Fruit fly (Drosophila melanogaster): Measurements from ENCODE around the gene CG14667.

Gene CG14667

DNA sequence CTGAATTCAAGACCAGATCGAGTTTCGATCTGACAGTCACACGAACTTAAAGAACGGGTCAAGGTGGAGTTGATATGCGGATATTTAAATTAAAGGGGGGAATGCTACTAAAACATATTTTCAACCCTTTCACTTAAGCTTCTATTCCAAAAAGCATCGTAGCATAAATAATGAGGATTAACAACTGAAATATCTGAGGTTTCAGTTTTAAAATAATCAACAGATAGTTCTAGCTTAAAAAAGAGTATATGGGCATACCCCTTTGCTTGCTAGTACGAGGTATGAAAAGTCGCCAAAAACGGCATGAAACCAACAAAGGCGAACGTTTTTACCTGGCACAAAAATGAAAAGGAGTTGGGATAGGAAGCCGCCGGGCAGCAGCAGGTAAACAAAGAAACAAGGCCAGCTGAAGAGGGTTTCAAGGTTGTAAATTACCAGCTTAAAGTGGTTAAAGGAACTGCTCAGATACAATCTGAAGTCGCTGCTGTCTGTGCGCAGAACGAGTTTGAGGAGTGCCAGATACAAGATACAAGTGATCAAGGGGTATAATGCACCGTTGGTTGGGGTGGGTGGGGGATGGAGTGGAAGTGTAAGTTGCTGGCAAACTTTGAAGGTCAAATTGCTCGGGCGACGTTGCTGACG, 42.9 kb upstream of the CG14667 start (continued):
- TF ChIP-seq HLH106 (tag; optimal IDR thresholded peaks at IDR 0.05) (peak; percentile 40), ey (GFP tag; optimal IDR thresholded peaks at IDR 0.05) (peak; percentile 75), dl (GFP tag; optimal IDR thresholded peaks at IDR 0.05; ENCODE audit: insufficient read depth in 1 of 2, partially characterized antibody in 2 of 2) (no peak), foxo (GFP tag; optimal IDR thresholded peaks at IDR 0.05) (peak in 1 of 2 experiments; percentile 73)

DNA sequence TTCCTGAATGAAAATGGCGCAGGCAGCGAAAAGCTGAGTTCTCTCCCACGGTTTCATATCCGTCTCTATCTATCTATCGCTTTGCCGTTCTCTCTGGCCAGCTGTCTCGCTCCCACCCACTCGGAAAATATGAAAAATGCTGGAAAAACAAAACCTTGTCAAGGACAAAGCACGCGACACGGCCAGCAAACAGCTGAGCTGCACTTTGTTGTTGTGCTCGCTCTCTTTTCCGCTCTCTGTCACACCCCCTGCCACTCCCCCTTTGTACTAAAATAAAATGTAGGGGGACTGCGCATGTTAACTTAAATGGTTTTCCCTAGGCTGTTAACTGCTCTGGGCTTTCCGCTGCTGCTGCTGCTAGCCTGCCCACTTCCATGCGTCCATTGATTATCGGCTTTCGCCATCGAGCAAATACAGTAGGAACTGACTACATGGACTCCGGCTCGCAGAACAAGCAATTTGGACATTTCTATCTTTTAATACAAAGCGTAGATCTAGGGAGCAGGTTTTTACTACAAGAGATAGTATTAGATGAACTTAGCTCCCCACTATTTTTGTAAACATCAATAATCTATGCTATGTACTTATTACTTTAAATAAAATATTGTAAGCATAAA, 28.0 kb upstream of the CG14667 start:
- TF ChIP-seq Hnf4 (GFP tag; optimal IDR thresholded peaks at IDR 0.05) (no peak), Dfd (GFP tag; optimal IDR thresholded peaks at IDR 0.05) (no peak), OdsH (GFP tag; optimal IDR thresholded peaks at IDR 0.05) (no peak), pan (optimal IDR thresholded peaks at IDR 0.05) (no peak), psq (GFP tag; optimal IDR thresholded peaks at IDR 0.05) (no peak), fru (GFP tag; optimal IDR thresholded peaks at IDR 0.05) (no peak), Hr78 (GFP tag; optimal IDR thresholded peaks at IDR 0.05) (no peak), Jra (GFP tag; optimal IDR thresholded peaks at IDR 0.05) (no peak), dl (GFP tag; optimal IDR thresholded peaks at IDR 0.05; ENCODE audit: insufficient read depth in 1 of 2, partially characterized antibody in 2 of 2) (no peak), woc (GFP tag; optimal IDR thresholded peaks at IDR 0.05) (no peak), tai (GFP tag; optimal IDR thresholded peaks at IDR 0.05) (no peak), Abd-B (GFP tag; optimal IDR thresholded peaks at IDR 0.05) (no peak), foxo (GFP tag; optimal IDR thresholded peaks at IDR 0.05) (no peak), CG9705 (GFP tag; optimal IDR thresholded peaks at IDR 0.05) (no peak), HLH106 (tag; optimal IDR thresholded peaks at IDR 0.05) (no peak), CG32264 (GFP tag; optimal IDR thresholded peaks at IDR 0.05) (no peak), Sp1 (GFP tag; optimal IDR thresholded peaks at IDR 0.05) (no peak), GATAd (GFP tag; optimal IDR thresholded peaks at IDR 0.05) (no peak)

DNA sequence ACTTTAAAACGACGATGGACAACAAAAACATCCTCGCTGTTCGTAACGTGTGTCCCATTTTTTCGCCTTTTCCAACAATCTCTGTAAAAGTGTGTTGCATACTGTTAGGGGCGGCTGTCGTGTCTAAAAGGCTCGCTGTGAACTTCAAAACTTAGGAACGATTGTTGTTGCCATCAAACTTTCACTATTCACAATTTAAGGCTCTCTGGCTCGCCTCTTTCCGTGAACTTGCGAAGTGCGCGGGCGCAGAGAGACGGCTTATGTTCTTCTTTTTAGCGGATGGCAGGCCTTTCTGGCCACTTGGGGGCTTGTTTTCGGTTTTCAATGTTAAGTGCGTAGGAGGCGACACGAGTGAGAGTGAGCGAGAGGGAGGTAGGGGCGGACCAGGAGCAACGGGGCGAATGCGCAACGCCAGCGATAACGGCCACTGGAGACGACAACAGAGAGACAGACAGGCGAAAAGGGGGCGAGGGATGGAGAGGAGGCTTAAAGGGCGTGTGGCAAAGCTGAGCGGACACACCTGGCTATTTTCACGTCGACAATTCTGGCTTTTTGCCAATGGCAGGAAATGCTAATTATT, 24.3 kb upstream of the CG14667 start, which contains the start of gene mtd:
Gene mtd (minus strand): TSS at position 51 of the 580 bp plus-strand sequence.
- TF ChIP-seq fru (GFP tag; optimal IDR thresholded peaks at IDR 0.05) (no peak), sv (GFP tag; optimal IDR thresholded peaks at IDR 0.05) (no peak), N (GFP tag; optimal IDR thresholded peaks at IDR 0.05) (no peak), Hr78 (GFP tag; optimal IDR thresholded peaks at IDR 0.05) (no peak)

- TF ChIP-seq N (GFP tag; optimal IDR thresholded peaks at IDR 0.05) (no peak), foxo (GFP tag; optimal IDR thresholded peaks at IDR 0.05) (peak in 1 of 2 experiments; percentile 33), Rel (GFP tag; optimal IDR thresholded peaks at IDR 0.05) (no peak), Rel (tag; optimal IDR thresholded peaks at IDR 0.05) (peak; percentile 77), fru (GFP tag; optimal IDR thresholded peaks at IDR 0.05) (peak; percentile 11), rgr (GFP tag; optimal IDR thresholded peaks at IDR 0.05) (peak; percentile 16), OdsH (GFP tag; optimal IDR thresholded peaks at IDR 0.05) (peak; percentile 12), Dfd (GFP tag; optimal IDR thresholded peaks at IDR 0.05) (no peak), dsf (GFP tag; optimal IDR thresholded peaks at IDR 0.05; ENCODE audit: borderline replicate concordance) (no peak), tai (GFP tag; optimal IDR thresholded peaks at IDR 0.05) (no peak), GATAd (GFP tag; optimal IDR thresholded peaks at IDR 0.05) (no peak), Mio (GFP tag; optimal IDR thresholded peaks at IDR 0.05) (no peak), sv (GFP tag; optimal IDR thresholded peaks at IDR 0.05) (no peak), dmrt93B (GFP tag; optimal IDR thresholded peaks at IDR 0.05) (no peak), CG32264 (GFP tag; optimal IDR thresholded peaks at IDR 0.05) (no peak), brk (GFP tag; optimal IDR thresholded peaks at IDR 0.05) (no peak), usp (GFP tag; optimal IDR thresholded peaks at IDR 0.05) (no peak), sage (GFP tag; optimal IDR thresholded peaks at IDR 0.05) (no peak), ey (GFP tag; optimal IDR thresholded peaks at IDR 0.05) (no peak), Hr83 (GFP tag; optimal IDR thresholded peaks at IDR 0.05; ENCODE audit: poor library complexity, severe bottlenecking) (no peak), Vsx2 (GFP tag; optimal IDR thresholded peaks at IDR 0.05; ENCODE audit: partially characterized antibody) (peak; percentile 69), CG9705 (GFP tag; optimal IDR thresholded peaks at IDR 0.05) (no peak), woc (GFP tag; optimal IDR thresholded peaks at IDR 0.05) (peak; percentile 49), jim (GFP tag; optimal IDR thresholded peaks at IDR 0.05) (no peak), h (GFP tag; optimal IDR thresholded peaks at IDR 0.05) (peak; percentile 6), Jra (GFP tag; optimal IDR thresholded peaks at IDR 0.05) (no peak), Dif (GFP tag; optimal IDR thresholded peaks at IDR 0.05; ENCODE audit: partially characterized antibody) (no peak)
Measured at dm6 chr3R:5354373-5355134, 20.3 kb upstream of the CG14667 start, which contains the start of the genes CG11999 and CG1161. Gene CG11999, minus strand, starts transcription at chr3R:5354747. Gene CG1161, plus strand, starts transcription at chr3R:5355092.
